Worm (Caenorhabditis elegans): Measurements from ENCODE around the gene pat-3.
A peak's percentile ranks its signal among the peaks of the same experiment; 100 is the strongest.

Gene pat-3

ce11 chrIII:3916624-3917023 is 2.7 kb upstream of the pat-3 start, which contains the start of gene ccdc-47 (continued):
- no peak for TF ChIP-seq Y48G9A.11 (GFP tag; IDR thresholded peaks at IDR 0.05)
- no peak for TF ChIP-seq ceh-44 (GFP tag; IDR thresholded peaks at IDR 0.05)
- TF ChIP-seq fos-1 (tag; optimal IDR thresholded peaks at IDR 0.05) = no peak
- no peak for TF ChIP-seq nhr-77 (tag; optimal IDR thresholded peaks at IDR 0.05)
- no peak for TF ChIP-seq ceh-32 (tag; optimal IDR thresholded peaks at IDR 0.05; ENCODE audit: poor library complexity)
- no peak for TF ChIP-seq madf-5 (GFP tag; IDR thresholded peaks at IDR 0.05)
- no peak for TF ChIP-seq Y5F2A.4 (GFP tag; optimal IDR thresholded peaks at IDR 0.05)
- peak in 1 of 2 experiments; percentile 74 for TF ChIP-seq hif-1 (tag; optimal IDR thresholded peaks at IDR 0.05)
- no peak for TF ChIP-seq php-3 (GFP tag; IDR thresholded peaks at IDR 0.05)
- TF ChIP-seq dmd-6 (GFP tag; IDR thresholded peaks at IDR 0.05) = 0 out of 2 replicates have a peak, but pooled peaks have one; percentile 25
- peak; percentile 34 for TF ChIP-seq spr-1 (tag; optimal IDR thresholded peaks at IDR 0.05)
- peak; percentile 56; the same call in 1 of the 2 replicates for TF ChIP-seq hmg-1.1 (GFP tag; IDR thresholded peaks at IDR 0.05)
- no peak for TF ChIP-seq lin-1 (GFP tag; IDR thresholded peaks at IDR 0.05)
- TF ChIP-seq zip-2 (tag; optimal IDR thresholded peaks at IDR 0.05) = no peak
- TF ChIP-seq snpc-4 (tag; optimal IDR thresholded peaks at IDR 0.05) = no peak
- no peak for TF ChIP-seq tra-1 (GFP tag; IDR thresholded peaks at IDR 0.05)
- no peak for TF ChIP-seq nhr-237 (tag; optimal IDR thresholded peaks at IDR 0.05)
- no peak for TF ChIP-seq tag-97 (GFP tag; IDR thresholded peaks at IDR 0.05)
- TF ChIP-seq T26A8.4 (GFP tag; IDR thresholded peaks at IDR 0.05) = peak; percentile 77
- TF ChIP-seq ZK546.5 (tag; optimal IDR thresholded peaks at IDR 0.05) = no peak
- TF ChIP-seq ztf-7 (tag; optimal IDR thresholded peaks at IDR 0.05) = peak; percentile 44
- TF ChIP-seq cey-2 (tag; optimal IDR thresholded peaks at IDR 0.05; ENCODE audit: borderline replicate concordance, insufficient read depth) = no peak
- no peak for TF ChIP-seq mdl-1 (tag; optimal IDR thresholded peaks at IDR 0.05)
- peak; percentile 6 for TF ChIP-seq hlh-30 (tag; optimal IDR thresholded peaks at IDR 0.05; ENCODE audit: insufficient read depth)
- 0 out of 2 replicates have a peak, but pooled peaks have one; percentile 14 for TF ChIP-seq snpc-1.2 (GFP tag; IDR thresholded peaks at IDR 0.05)
- TF ChIP-seq nhr-10 (tag; optimal IDR thresholded peaks at IDR 0.05) = no peak
- TF ChIP-seq Y105C5A.15 (GFP tag; IDR thresholded peaks at IDR 0.05) = no peak
- peak; percentile 85 for TF ChIP-seq dpl-1 (GFP tag; optimal IDR thresholded peaks at IDR 0.05)
- TF ChIP-seq nhr-48 (tag; optimal IDR thresholded peaks at IDR 0.05) = no peak
- peak; percentile 10 for TF ChIP-seq nhr-28 (tag; optimal IDR thresholded peaks at IDR 0.05)
- TF ChIP-seq set-16 (GFP tag; IDR thresholded peaks at IDR 0.05) = no peak
- TF ChIP-seq nhr-11 (tag; optimal IDR thresholded peaks at IDR 0.05) = no peak
- no peak for TF ChIP-seq ZK337.2 (GFP tag; IDR thresholded peaks at IDR 0.05)
- peak; percentile 28 for TF ChIP-seq hlh-11 (tag; optimal IDR thresholded peaks at IDR 0.05)
- TF ChIP-seq mxl-3 (GFP tag; optimal IDR thresholded peaks at IDR 0.05) = peak; percentile 21
- TF ChIP-seq madf-9 (GFP tag; conservative IDR thresholded peaks at IDR 0.05) = no peak
- TF ChIP-seq attf-4 (tag; optimal IDR thresholded peaks at IDR 0.05) = no peak
- no peak for TF ChIP-seq nhr-102 (tag; optimal IDR thresholded peaks at IDR 0.05)
- TF ChIP-seq lir-3 (tag; optimal IDR thresholded peaks at IDR 0.05) = no peak
- TF ChIP-seq D1046.2 (GFP tag; IDR thresholded peaks at IDR 0.05) = no peak
- TF ChIP-seq daf-16 (GFP tag; optimal IDR thresholded peaks at IDR 0.05) = no peak
- TF ChIP-seq daf-16 (tag; optimal IDR thresholded peaks at IDR 0.05) = peak; percentile 47
- no peak for TF ChIP-seq ceh-82 (tag; optimal IDR thresholded peaks at IDR 0.05)
- TF ChIP-seq F37D6.2 (tag; optimal IDR thresholded peaks at IDR 0.05) = no peak
- TF ChIP-seq unc-62 (GFP tag; optimal IDR thresholded peaks at IDR 0.05 in 1 of 2) = no peak
- no peak for TF ChIP-seq unc-62 (tag; optimal IDR thresholded peaks at IDR 0.05)
- TF ChIP-seq zfp-2 (tag; optimal IDR thresholded peaks at IDR 0.05) = no peak
- TF ChIP-seq ceh-28 (tag; optimal IDR thresholded peaks at IDR 0.05) = no peak
- TF ChIP-seq lin-39 (tag; optimal IDR thresholded peaks at IDR 0.05) = no peak
- TF ChIP-seq ama-1 (optimal IDR thresholded peaks at IDR 0.05) = no peak
- TF ChIP-seq egl-43 (GFP tag; IDR thresholded peaks at IDR 0.05) = 0 out of 2 replicates have a peak, but pooled peaks have one; percentile 47
- peak in 1 of 2 experiments; percentile 79 for TF ChIP-seq lsy-2 (tag; optimal IDR thresholded peaks at IDR 0.05)
- TF ChIP-seq nhr-76 (tag; optimal IDR thresholded peaks at IDR 0.05) = no peak
